Fruit fly (Drosophila melanogaster) whole organism, adult: ENCODE measurements around the gene CG45492.
"Not testable (repeated sequence)": the region's sequence is repeated elsewhere in the genome, so short reads cannot be mapped to it uniquely, and the experiment has no call there.

Source experiments
- CG11617 ChIP-seq: fragments of 200-800 bp; sonication (Bioruptor generic); optimal IDR thresholded peaks from 2 replicates; lab custom pipeline; 2017; ENCODE audit warnings: mild to moderate bottlenecking, missing biosample characterization, missing genetic modification reagents, missing genetic modification characterization
- CG12768 ChIP-seq: fragments of 200-800 bp; sonication (Bioruptor generic); optimal IDR thresholded peaks from 2 replicates; lab custom pipeline; 2017; ENCODE audit warnings: missing biosample characterization, missing genetic modification characterization, mild to moderate bottlenecking, moderate library complexity, missing genetic modification reagents
- CG1620 ChIP-seq: fragments of 200-800 bp; sonication (Bioruptor generic); optimal IDR thresholded peaks from 2 replicates; lab custom pipeline; 2016; ENCODE audit warnings: missing biosample characterization, missing genetic modification characterization
- CG33017 ChIP-seq: fragments of 200-800 bp; sonication (Bioruptor generic); optimal IDR thresholded peaks from 2 replicates; lab custom pipeline; 2018; ENCODE audit warnings: missing biosample characterization, mild to moderate bottlenecking, missing genetic modification characterization, moderate library complexity
- CG5204 ChIP-seq: fragments of 200-800 bp; sonication (Bioruptor generic); optimal IDR thresholded peaks from 2 replicates; lab custom pipeline; 2016; ENCODE audit warnings: missing biosample characterization, missing genetic modification characterization
- CG7045 ChIP-seq: fragments of 200-800 bp; sonication (Bioruptor generic); optimal IDR thresholded peaks from 2 replicates; lab custom pipeline; 2017; ENCODE audit warnings: missing biosample characterization, mild to moderate bottlenecking, missing genetic modification characterization
- CG7101 ChIP-seq: fragments of 200-800 bp; sonication (Bioruptor generic); optimal IDR thresholded peaks from 2 replicates; lab custom pipeline; 2018; ENCODE audit warnings: missing biosample characterization, mild to moderate bottlenecking, missing genetic modification characterization, moderate library complexity
- Clk ChIP-seq: fragments of 200-800 bp; sonication (Bioruptor generic); optimal IDR thresholded peaks from 2 replicates; lab custom pipeline; 2017; ENCODE audit warnings: missing biosample characterization, missing genetic modification characterization
- Crg-1 ChIP-seq: fragments of 200-800 bp; sonication (Bioruptor generic); optimal IDR thresholded peaks from 2 replicates; lab custom pipeline; 2016; ENCODE audit warnings: missing biosample characterization, missing genetic modification characterization
- Hr96 ChIP-seq: fragments of 200-800 bp; sonication (Bioruptor generic); optimal IDR thresholded peaks from 2 replicates; lab custom pipeline; 2016; ENCODE audit warnings: missing biosample characterization, missing genetic modification characterization
- Mnt ChIP-seq: fragments of 200-800 bp; sonication (Bioruptor generic); optimal IDR thresholded peaks from 2 replicates; lab custom pipeline; 2016; ENCODE audit warnings: missing biosample characterization, mild to moderate bottlenecking, missing genetic modification characterization
- bab1 ChIP-seq: fragments of 200-800 bp; sonication (Bioruptor generic); optimal IDR thresholded peaks from 3 replicates; lab custom pipeline; 2019; ENCODE audit warnings: missing biosample characterization, mild to moderate bottlenecking, missing genetic modification characterization, moderate library complexity
- cic ChIP-seq: fragments of 200-800 bp; sonication (Bioruptor generic); optimal IDR thresholded peaks from 2 replicates; lab custom pipeline; 2017; ENCODE audit warnings: missing biosample characterization, mild to moderate bottlenecking, missing genetic modification characterization, moderate library complexity
- cnc ChIP-seq, 2 experiments: fragments of >200 bp; optimal IDR thresholded peaks; 2 replicates each; lab custom pipeline; 2017
- kay ChIP-seq: fragments of 200-800 bp; sonication (Bioruptor generic); peaks from one replicate; lab custom pipeline; 2016; ENCODE audit warnings: missing biosample characterization, missing genetic modification characterization, borderline replicate concordance
- ovo ChIP-seq: fragments of 200-800 bp; sonication (Bioruptor generic); optimal IDR thresholded peaks from 2 replicates; lab custom pipeline; 2016; ENCODE audit warnings: missing biosample characterization, missing genetic modification characterization
- tj ChIP-seq: fragments of 200-800 bp; sonication (Bioruptor generic); optimal IDR thresholded peaks from 3 replicates; lab custom pipeline; 2017; ENCODE audit warnings: missing biosample characterization, mild to moderate bottlenecking, missing genetic modification characterization, moderate library complexity
- toe ChIP-seq: fragments of 200-800 bp; sonication (Bioruptor generic); optimal IDR thresholded peaks from 2 replicates; lab custom pipeline; 2016; ENCODE audit warnings: missing biosample characterization, missing genetic modification characterization

CG45492 gene

dm6 chrX:19948773-19949172 lies 4.8 kb upstream of the CG45492 start, which contains the start of gene CG45493:
TSS of gene CG45493 (minus strand) at chrX:19948873.
- TF ChIP-seq CG33017 (tag; lab: Kevin White, UChicago); CG1620 (GFP tag; lab: Kevin White, UChicago); tj (GFP tag; lab: Kevin White, UChicago): not testable (repeated sequence)

- not testable (repeated sequence) for TF ChIP-seq toe; CG1620 (GFP tag; lab: Kevin White, UChicago); CG12768 (GFP tag; lab: Kevin White, UChicago)
These were observed 5.1 kb downstream of the CG45492 start, which contains the start of gene CG45491 for dm6 chrX:19938894-19939293. TSS of gene CG45491 (minus strand) at chrX:19938994.

- TF ChIP-seq Crg-1, Hr96, CG7045 (GFP tag; lab: Kevin White, UChicago): not testable (repeated sequence)
These were observed 9.8 kb downstream of the CG45492 start, which contains the start of gene CG45490 for dm6 chrX:19934194-19934593. TSS of gene CG45490 (minus strand) at chrX:19934294.

- TF ChIP-seq CG5204 (GFP tag; lab: Kevin White, UChicago); bab1; CG7045 (GFP tag; lab: Kevin White, UChicago): not testable (repeated sequence)
These were observed 14.9 kb downstream of the CG45492 start, which contains the start of gene CG45489 for dm6 chrX:19929078-19929477. TSS of gene CG45489 (minus strand) at chrX:19929178.

- not testable (repeated sequence) for TF ChIP-seq tj, Hr96, kay (GFP tag; lab: Kevin White, UChicago)
These were observed 23.6 kb downstream of the CG45492 start, which contains the start of gene CG45488 for dm6 chrX:19920335-19920734. TSS of gene CG45488 (minus strand) at chrX:19920435.

dm6 chrX:19915181-19915580 lies 28.8 kb downstream of the CG45492 start, which contains the start of gene CG45487:
TSS of gene CG45487 (minus strand) at chrX:19915281.
- not testable (repeated sequence) for TF ChIP-seq CG7045, Mnt, CG5204 (GFP tag; lab: Kevin White, UChicago)

dm6 chrX:19910017-19910416 lies 33.9 kb downstream of the CG45492 start, which contains the start of gene CG45486:
TSS of gene CG45486 (minus strand) at chrX:19910117.
- not testable (repeated sequence) for TF ChIP-seq cnc (optimal IDR thresholded peaks at IDR 0.05; lab: Kevin White, UChicago); tj (GFP tag; lab: Kevin White, UChicago); CG5204 (GFP tag; lab: Kevin White, UChicago)

- TF ChIP-seq CG11617 (GFP tag; lab: Kevin White, UChicago): no peak
- no peak for TF ChIP-seq CG33017 (tag; lab: Kevin White, UChicago)
These were observed 44.0 kb downstream of the CG45492 start for dm6 chrX:19899978-19900377.

- TF ChIP-seq Mnt (GFP tag; lab: Kevin White, UChicago) (no peak), Hr96 (GFP tag; lab: Kevin White, UChicago) (no peak), CG7045 (GFP tag; lab: Kevin White, UChicago) (no peak), CG7101 (tag; lab: Kevin White, UChicago) (no peak), Clk (GFP tag; lab: Kevin White, UChicago) (no peak), cnc (optimal IDR thresholded peaks at IDR 0.05; lab: Kevin White, UChicago) (no peak)
These were observed 45.9 kb downstream of the CG45492 start for dm6 chrX:19897991-19898473.

dm6 chrX:19897328-19897990 lies 46.5 kb downstream of the CG45492 start:
- peak; percentile 13 for TF ChIP-seq tj (GFP tag; lab: Kevin White, UChicago)
- TF ChIP-seq Crg-1 (GFP tag; lab: Kevin White, UChicago): no peak
- no peak for TF ChIP-seq CG5204 (GFP tag; lab: Kevin White, UChicago)
- TF ChIP-seq cnc (optimal IDR thresholded peaks at IDR 0.05; lab: Kevin White, UChicago): no peak
- no peak for TF ChIP-seq ovo
- TF ChIP-seq cic: no peak
- TF ChIP-seq toe: no peak
- no peak for TF ChIP-seq bab1
- no peak for TF ChIP-seq Clk (GFP tag; lab: Kevin White, UChicago)
- TF ChIP-seq CG33017 (tag; lab: Kevin White, UChicago): no peak
- no peak for TF ChIP-seq CG12768 (GFP tag; lab: Kevin White, UChicago)
- TF ChIP-seq kay (GFP tag; lab: Kevin White, UChicago): peak; percentile 16
- no peak for TF ChIP-seq Mnt (GFP tag; lab: Kevin White, UChicago)
- TF ChIP-seq CG7045 (GFP tag; lab: Kevin White, UChicago): no peak
- no peak for TF ChIP-seq CG7101 (tag; lab: Kevin White, UChicago)
- TF ChIP-seq Hr96 (GFP tag; lab: Kevin White, UChicago): peak; percentile 13
